Fruit fly (Drosophila melanogaster) whole organism, embryonic: ENCODE results near the gene Cpr11B.

Source experiments
- Abd-B ChIP-seq: fragments of 200-800 bp; sonication (Bioruptor generic); optimal IDR thresholded peaks from 2 replicates; lab custom pipeline; 2018; ENCODE audit warnings: missing biosample characterization, mild to moderate bottlenecking, missing genetic modification characterization, moderate library complexity
- CG10565 ChIP-seq: fragments of 200-800 bp; sonication (Bioruptor generic); optimal IDR thresholded peaks from 3 replicates; lab custom pipeline; 2016; ENCODE audit warnings: missing biosample characterization, mild to moderate bottlenecking, missing genetic modification characterization
- CG11504 ChIP-seq: fragments of 200-800 bp; sonication (Bioruptor generic); optimal IDR thresholded peaks from 3 replicates; lab custom pipeline; 2019; ENCODE audit warnings: missing biosample characterization, mild to moderate bottlenecking, missing genetic modification characterization, moderate library complexity
- CG12071 ChIP-seq: fragments of 200-800 bp; sonication (Bioruptor generic); optimal IDR thresholded peaks from 3 replicates; lab custom pipeline; 2018; ENCODE audit warnings: missing biosample characterization, mild to moderate bottlenecking, missing genetic modification characterization
- CG14710 ChIP-seq: fragments of 200-800 bp; sonication (Bioruptor generic); optimal IDR thresholded peaks from 3 replicates; lab custom pipeline; 2019; ENCODE audit warnings: missing biosample characterization, mild to moderate bottlenecking, missing genetic modification characterization, moderate library complexity
- CG1603 ChIP-seq: fragments of 200-800 bp; sonication (Bioruptor generic); optimal IDR thresholded peaks from 2 replicates; lab custom pipeline; 2019; ENCODE audit warnings: missing biosample characterization, mild to moderate bottlenecking, missing genetic modification characterization, moderate library complexity
- CG17361 ChIP-seq: fragments of 200-800 bp; sonication (Bioruptor generic); IDR thresholded peaks from 3 replicates; pipeline ENCODE4 v1.3.6; 2022; ENCODE audit warnings: missing biosample characterization, missing genetic modification characterization
- CG1832 ChIP-seq: fragments of 200-800 bp; sonication (Bioruptor generic); optimal IDR thresholded peaks from 2 replicates; lab custom pipeline; 2017; ENCODE audit warnings: missing biosample characterization, mild to moderate bottlenecking, missing genetic modification characterization, inconsistent platforms
- CG18476 ChIP-seq: fragments of 200-800 bp; sonication (Bioruptor generic); optimal IDR thresholded peaks from 2 replicates; lab custom pipeline; 2016; ENCODE audit warnings: missing biosample characterization, mild to moderate bottlenecking, missing genetic modification characterization
- CG2116 ChIP-seq: fragments of 200-800 bp; sonication (Bioruptor generic); optimal IDR thresholded peaks from 3 replicates; lab custom pipeline; 2018; ENCODE audit warnings: missing biosample characterization, mild to moderate bottlenecking, missing genetic modification characterization
- CG2678 ChIP-seq: fragments of 200-800 bp; sonication (Bioruptor generic); optimal IDR thresholded peaks from 3 replicates; lab custom pipeline; 2019; ENCODE audit warnings: missing biosample characterization, mild to moderate bottlenecking, missing genetic modification characterization, moderate library complexity
- CG31365 ChIP-seq: fragments of 200-800 bp; sonication (Bioruptor generic); optimal IDR thresholded peaks from 2 replicates; lab custom pipeline; 2018; ENCODE audit warnings: missing biosample characterization, mild to moderate bottlenecking, missing genetic modification characterization
- CG32532 ChIP-seq: fragments of 200-800 bp; sonication (Bioruptor generic); IDR thresholded peaks from 2 replicates; pipeline ENCODE4 v1.3.6; 2022; ENCODE audit warnings: missing biosample characterization, missing genetic modification characterization
- CG3281 ChIP-seq: fragments of 200-800 bp; sonication (Bioruptor generic); optimal IDR thresholded peaks from 3 replicates; lab custom pipeline; 2017; ENCODE audit warnings: missing biosample characterization, mild to moderate bottlenecking, missing genetic modification characterization
- CG3995 ChIP-seq: fragments of 200-800 bp; sonication (Bioruptor generic); optimal IDR thresholded peaks from 3 replicates; lab custom pipeline; 2016; ENCODE audit warnings: missing biosample characterization, missing genetic modification characterization
- CG4820 ChIP-seq: fragments of 200-800 bp; sonication (Bioruptor generic); optimal IDR thresholded peaks from 3 replicates; lab custom pipeline; 2016; ENCODE audit warnings: missing biosample characterization, missing genetic modification characterization
- CG7839 ChIP-seq: fragments of 200-800 bp; sonication (Bioruptor generic); optimal IDR thresholded peaks from 3 replicates; lab custom pipeline; 2018; ENCODE audit warnings: missing biosample characterization, mild to moderate bottlenecking, missing genetic modification characterization, moderate library complexity
- CG8281 ChIP-seq: fragments of 200-800 bp; sonication (Bioruptor generic); optimal IDR thresholded peaks from 2 replicates; lab custom pipeline; 2018; ENCODE audit warnings: missing biosample characterization, mild to moderate bottlenecking, missing genetic modification characterization, moderate library complexity
- Deaf1 ChIP-seq: fragments of 200-800 bp; optimal IDR thresholded peaks from 3 replicates; lab custom pipeline; 2019; ENCODE audit warnings: missing biosample characterization, mild to moderate bottlenecking, missing genetic modification characterization, moderate library complexity
- Drgx ChIP-seq: fragments of 200-800 bp; sonication (Bioruptor generic); IDR thresholded peaks from 2 replicates; pipeline ENCODE4 v1.3.6; 2022; ENCODE audit warnings: missing biosample characterization, missing genetic modification characterization
- Hey ChIP-seq: fragments of 200-800 bp; sonication (Bioruptor generic); optimal IDR thresholded peaks from 3 replicates; lab custom pipeline; 2018; ENCODE audit warnings: missing biosample characterization, mild to moderate bottlenecking, missing genetic modification characterization
- Hsf ChIP-seq: fragments of 200-800 bp; sonication (Bioruptor generic); optimal IDR thresholded peaks from 3 replicates; lab custom pipeline; 2016; ENCODE audit warnings: missing biosample characterization, missing genetic modification characterization
- Kr ChIP-seq: fragments of 200-800 bp; sonication (Bioruptor generic); optimal IDR thresholded peaks from 2 replicates; lab custom pipeline; 2017; ENCODE audit warnings: missing biosample characterization, mild to moderate bottlenecking, missing genetic modification characterization
- NfI ChIP-seq: fragments of 200-800 bp; sonication (Bioruptor generic); optimal IDR thresholded peaks from 3 replicates; lab custom pipeline; 2018; ENCODE audit warnings: missing biosample characterization, mild to moderate bottlenecking, missing genetic modification characterization, moderate library complexity
- Oli ChIP-seq: fragments of 200-800 bp; sonication (Bioruptor generic); optimal IDR thresholded peaks from 2 replicates; lab custom pipeline; 2018; ENCODE audit warnings: missing biosample characterization, mild to moderate bottlenecking, missing genetic modification characterization, moderate library complexity
- Ravus ChIP-seq: fragments of 200-800 bp; sonication (Bioruptor generic); IDR thresholded peaks from 2 replicates; pipeline ENCODE4 v1.3.6; 2022; ENCODE audit warnings: missing biosample characterization, missing genetic modification characterization
- Sry-β ChIP-seq: fragments of 200-800 bp; sonication (Bioruptor generic); optimal IDR thresholded peaks from 2 replicates; lab custom pipeline; 2018; ENCODE audit warnings: missing biosample characterization, mild to moderate bottlenecking, missing genetic modification characterization, moderate library complexity
- ab ChIP-seq: fragments of 200-800 bp; sonication (Bioruptor generic); optimal IDR thresholded peaks from 2 replicates; lab custom pipeline; 2016; ENCODE audit warnings: missing biosample characterization, missing genetic modification characterization
- abd-A ChIP-seq: fragments of 200-800 bp; sonication (Bioruptor generic); optimal IDR thresholded peaks from 3 replicates; lab custom pipeline; 2019; ENCODE audit warnings: missing biosample characterization, mild to moderate bottlenecking, missing genetic modification characterization, moderate library complexity
- ara ChIP-seq: fragments of 200-800 bp; sonication (Bioruptor generic); IDR thresholded peaks from 2 replicates; pipeline ENCODE4 v1.3.6; 2022; ENCODE audit warnings: missing biosample characterization, missing genetic modification characterization
- chinmo ChIP-seq: fragments of 200-800 bp; sonication (Bioruptor generic); IDR thresholded peaks from 4 replicates; pipeline ENCODE4 v1.3.6; 2022; ENCODE audit warnings: missing biosample characterization, missing genetic modification characterization; ENCODE audit not compliant: partially characterized antibody
- ci ChIP-seq: fragments of 200-800 bp; sonication (Bioruptor generic); IDR thresholded peaks from 3 replicates; pipeline ENCODE4 v1.3.6; 2022; ENCODE audit warnings: missing biosample characterization, missing genetic modification characterization
- croc ChIP-seq: fragments of 200-800 bp; sonication (Bioruptor generic); conservative IDR thresholded peaks from 3 replicates; pipeline ENCODE4 v1.3.6; 2022; ENCODE audit warnings: missing biosample characterization, missing genetic modification characterization
- dmrt11E ChIP-seq: fragments of 200-800 bp; sonication (Bioruptor generic); optimal IDR thresholded peaks from 3 replicates; lab custom pipeline; 2018; ENCODE audit warnings: missing biosample characterization, mild to moderate bottlenecking, missing genetic modification characterization, moderate library complexity
- dmrt99B ChIP-seq: fragments of 200-800 bp; sonication (Bioruptor generic); optimal IDR thresholded peaks from 2 replicates; lab custom pipeline; 2018; ENCODE audit warnings: missing biosample characterization, mild to moderate bottlenecking, missing genetic modification characterization, moderate library complexity
- esg ChIP-seq: fragments of 200-800 bp; sonication (Bioruptor generic); conservative IDR thresholded peaks from 2 replicates; pipeline ENCODE4 v1.3.6; 2022; ENCODE audit warnings: missing biosample characterization, missing genetic modification characterization
- fd3F ChIP-seq: fragments of 200-800 bp; sonication (Bioruptor generic); optimal IDR thresholded peaks from 2 replicates; lab custom pipeline; 2018; ENCODE audit warnings: missing biosample characterization, mild to moderate bottlenecking, missing genetic modification characterization, moderate library complexity
- fd64A ChIP-seq: fragments of 200-800 bp; sonication (Bioruptor generic); optimal IDR thresholded peaks from 3 replicates; lab custom pipeline; 2018; ENCODE audit warnings: missing biosample characterization, mild to moderate bottlenecking, missing genetic modification characterization
- gem ChIP-seq: fragments of 200-800 bp; sonication (Bioruptor generic); optimal IDR thresholded peaks from 2 replicates; lab custom pipeline; 2019; ENCODE audit warnings: missing biosample characterization, mild to moderate bottlenecking, missing genetic modification characterization, moderate library complexity
- grau ChIP-seq: fragments of 200-800 bp; optimal IDR thresholded peaks from 3 replicates; lab custom pipeline; 2019; ENCODE audit warnings: missing biosample characterization, mild to moderate bottlenecking, missing genetic modification characterization, moderate library complexity
- grn ChIP-seq: fragments of 200-800 bp; sonication (Bioruptor generic); optimal IDR thresholded peaks from 3 replicates; lab custom pipeline; 2017; ENCODE audit warnings: missing biosample characterization, missing genetic modification characterization
- lab ChIP-seq: fragments of 200-800 bp; sonication (Bioruptor generic); optimal IDR thresholded peaks from 3 replicates; lab custom pipeline; 2017; ENCODE audit warnings: missing biosample characterization, missing genetic modification characterization, mild to moderate bottlenecking, moderate library complexity, missing genetic modification reagents
- lilli ChIP-seq: fragments of 200-800 bp; sonication (Bioruptor generic); optimal IDR thresholded peaks from 3 replicates; lab custom pipeline; 2016; ENCODE audit warnings: missing biosample characterization, missing genetic modification characterization
- lmd ChIP-seq: fragments of 200-800 bp; sonication (Bioruptor generic); IDR thresholded peaks from 2 replicates; pipeline ENCODE4 v1.3.6; 2022; ENCODE audit warnings: missing biosample characterization, missing genetic modification characterization
- onecut ChIP-seq: fragments of 200-800 bp; sonication (Bioruptor generic); IDR thresholded peaks from 2 replicates; pipeline ENCODE4 v1.3.6; 2022; ENCODE audit warnings: missing biosample characterization, missing genetic modification characterization
- otp ChIP-seq: fragments of 200-800 bp; sonication (Bioruptor generic); IDR thresholded peaks from 3 replicates; pipeline ENCODE4, ENCODE4 v1.3.6; 2022; ENCODE audit warnings: missing biosample characterization, missing genetic modification characterization
- row ChIP-seq: fragments of 200-800 bp; sonication (Bioruptor generic); IDR thresholded peaks from 3 replicates; pipeline ENCODE4 v1.3.6; 2022; ENCODE audit warnings: missing biosample characterization, missing genetic modification characterization

Gene Cpr11B

dm6 chrX:12582984-12583869 lies 30.3 kb downstream of the Cpr11B start, which contains the start of gene Pits (continued):
- TF ChIP-seq fd64A (GFP tag; lab: Kevin White, UChicago) (peak; percentile 48), fd3F (GFP tag; lab: Kevin White, UChicago) (no peak), CG18476 (GFP tag; lab: Kevin White, UChicago) (peak; percentile 42), NfI (GFP tag; lab: Kevin White, UChicago) (no peak), CG7839 (tag; lab: Kevin White, UChicago) (peak; percentile 47), CG1603 (tag; lab: Kevin White, UChicago) (peak; percentile 78), CG3995 (GFP tag; lab: Kevin White, UChicago) (no peak), dmrt11E (tag; lab: Kevin White, UChicago) (peak; percentile 47), CG10565 (peak; percentile 18), Drgx (GFP tag; lab: Robert Waterston, UW) (peak; percentile 29), CG8281 (no peak), CG17361 (GFP tag; lab: Robert Waterston, UW) (peak; percentile 50; the same call in 1 of the 3 replicates), lmd (GFP tag; lab: Robert Waterston, UW) (peak; percentile 45; the same call in 1 of the 2 replicates), Hsf (GFP tag; lab: Kevin White, UChicago) (no peak), CG4820 (GFP tag; lab: Kevin White, UChicago) (peak; percentile 12), CG1832 (GFP tag; lab: Kevin White, UChicago) (peak; percentile 91), grn (GFP tag; lab: Kevin White, UChicago) (peak; percentile 53), Oli (peak; percentile 34)

- no peak for TF ChIP-seq abd-A (tag; lab: Kevin White, UChicago)
- no peak for TF ChIP-seq Ravus
- peak; percentile 85 for TF ChIP-seq Deaf1 (tag; lab: Kevin White, UChicago)
- TF ChIP-seq otp (GFP tag; lab: Robert Waterston, UW) = no peak
- TF ChIP-seq Sry-β (GFP tag; lab: Kevin White, UChicago) = no peak
- no peak for TF ChIP-seq ara (GFP tag; lab: Robert Waterston, UW)
- peak; percentile 30 for TF ChIP-seq gem
- TF ChIP-seq CG32532 (GFP tag; lab: Robert Waterston, UW) = no peak
- TF ChIP-seq chinmo (GFP tag; lab: Robert Waterston, UW) = 0 out of 4 replicates have a peak, but pooled peaks have one; percentile 44
- no peak for TF ChIP-seq esg (GFP tag; lab: Robert Waterston, UW)
- peak; percentile 49 for TF ChIP-seq lab
- TF ChIP-seq ab (GFP tag; lab: Kevin White, UChicago) = no peak
- peak; percentile 21 for TF ChIP-seq CG11504 (tag; lab: Kevin White, UChicago)
- no peak for TF ChIP-seq Kr (GFP tag; lab: Kevin White, UChicago)
- TF ChIP-seq ci (GFP tag; lab: Robert Waterston, UW) = peak; percentile 28; the same call in 1 of the 3 replicates
- TF ChIP-seq CG10565 = no peak
- no peak for TF ChIP-seq CG14710
- TF ChIP-seq CG31365 (tag; lab: Kevin White, UChicago) = no peak
- TF ChIP-seq lilli (GFP tag; lab: Kevin White, UChicago) = peak; percentile 11
- TF ChIP-seq grau (tag; lab: Kevin White, UChicago) = peak; percentile 15
- peak; percentile 20 for TF ChIP-seq dmrt99B
- TF ChIP-seq Hey (tag; lab: Kevin White, UChicago) = no peak
- peak; percentile 27 for TF ChIP-seq CG2678 (tag; lab: Kevin White, UChicago)
- 0 out of 3 replicates have a peak, but pooled peaks have one; percentile 20 for TF ChIP-seq row (GFP tag; lab: Robert Waterston, UW)
- peak; percentile 96 for TF ChIP-seq onecut
- no peak for TF ChIP-seq croc (GFP tag; lab: Robert Waterston, UW)
- no peak for TF ChIP-seq CG2116 (GFP tag; lab: Kevin White, UChicago)
- TF ChIP-seq CG3281 (GFP tag; lab: Kevin White, UChicago) = peak; percentile 25
- TF ChIP-seq CG12071 (GFP tag; lab: Kevin White, UChicago) = no peak
- TF ChIP-seq Abd-B (GFP tag; lab: Kevin White, UChicago) = no peak
Observed at dm6 chrX:12583870-12584390, 31.0 kb downstream of the Cpr11B start.
